Fruit fly (Drosophila melanogaster) Kc167 (cell line): ENCODE results near the gene Nhe3.

Source experiments
- Myc ChIP-seq: fragments of >200 bp; optimal IDR thresholded peaks from 2 replicates; lab custom pipeline; 2017; ENCODE audit warnings: missing external identifiers
- Sin3A ChIP-seq: fragments of >200 bp; optimal IDR thresholded peaks from 2 replicates; lab custom pipeline; 2018; ENCODE audit warnings: missing external identifiers
- h ChIP-seq: fragments of >200 bp; optimal IDR thresholded peaks from 3 replicates; lab custom pipeline; 2018; ENCODE audit warnings: missing external identifiers
- insv ChIP-seq: fragments of >200 bp; optimal IDR thresholded peaks from 3 replicates; lab custom pipeline; 2018; ENCODE audit warnings: missing external identifiers
- psq ChIP-seq: fragments of >200 bp; optimal IDR thresholded peaks from 2 replicates; lab custom pipeline; 2017; ENCODE audit warnings: missing external identifiers
- ttk ChIP-seq: sonication (Bioruptor generic); optimal IDR thresholded peaks from 2 replicates; lab custom pipeline; 2017; ENCODE audit warnings: missing external identifiers

DNA sequence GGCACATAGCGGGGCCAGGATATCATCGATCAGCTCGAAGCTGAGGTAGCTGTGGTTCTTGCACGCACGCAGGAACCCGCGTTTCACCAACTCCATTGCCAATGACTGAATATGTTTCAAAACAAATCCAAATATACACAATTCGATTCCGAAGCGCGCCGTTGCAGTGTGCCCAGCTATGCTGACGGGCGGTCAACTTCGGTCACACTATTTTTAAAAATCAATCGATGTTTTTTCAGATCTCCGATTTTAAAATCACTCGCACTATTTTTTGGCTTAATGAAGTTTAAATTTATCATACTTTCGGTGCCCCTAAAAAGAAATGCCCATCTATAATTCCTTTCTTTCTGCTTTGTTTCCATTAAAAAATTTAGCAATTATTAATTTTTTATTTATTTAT lies 6.7 kb downstream of the Nhe3 start, which contains the start of gene Nse1:
- TF ChIP-seq insv (lab: Kevin White, UChicago) (no peak), Myc (lab: Kevin White, UChicago) (no peak), psq (lab: Kevin White, UChicago) (no peak), h (no peak), ttk (lab: Kevin White, UChicago) (no peak), Sin3A (lab: Kevin White, UChicago) (no peak)
